Worm (Caenorhabditis elegans) whole organism, L3 larva: Measurements from ENCODE around the gene Y116A8C.27.

Source experiments
- R02D3.7 ChIP-seq: fragments of 150-350 bp; optimal IDR thresholded peaks from 2 replicates; lab custom pipeline; 2014; ENCODE audit warnings: missing biosample characterization, missing genetic modification characterization
- ZK546.5 ChIP-seq: sonication (generic microtip); optimal IDR thresholded peaks from 2 replicates; lab custom pipeline; 2017; ENCODE audit warnings: missing biosample characterization, missing genetic modification characterization
- aly-2 ChIP-seq: fragments of 150-350 bp; optimal IDR thresholded peaks from 2 replicates; lab custom pipeline; 2014; ENCODE audit warnings: missing biosample characterization, missing genetic modification characterization
- ama-1 ChIP-seq: fragments of 150-350 bp; optimal IDR thresholded peaks from 2 replicates; lab custom pipeline; 2018
- ceh-16 ChIP-seq: sonication (generic microtip); optimal IDR thresholded peaks from 2 replicates; lab custom pipeline; 2017; ENCODE audit warnings: missing biosample characterization, missing genetic modification characterization
- ceh-28 ChIP-seq: fragments of 150-350 bp; optimal IDR thresholded peaks from 2 replicates; lab custom pipeline; 2014; ENCODE audit warnings: missing biosample characterization, missing genetic modification reagents, missing genetic modification characterization
- ceh-82 ChIP-seq: fragments of 150-350 bp; optimal IDR thresholded peaks from 2 replicates; lab custom pipeline; 2014; ENCODE audit warnings: missing biosample characterization, missing genetic modification characterization
- ceh-9 ChIP-seq: sonication (generic microtip); optimal IDR thresholded peaks from 2 replicates; lab custom pipeline; 2018; ENCODE audit warnings: missing biosample characterization, missing genetic modification characterization
- daf-12 ChIP-seq: fragments of 150-350 bp; optimal IDR thresholded peaks from 2 replicates; lab custom pipeline; 2014; ENCODE audit warnings: missing biosample characterization, missing genetic modification reagents, missing genetic modification characterization
- egl-27 ChIP-seq: sonication (generic microtip); optimal IDR thresholded peaks from 4 replicates; lab custom pipeline; 2017; ENCODE audit warnings: missing biosample characterization, missing genetic modification reagents, missing genetic modification characterization
- egl-5 ChIP-seq: fragments of 150-350 bp; optimal IDR thresholded peaks from 2 replicates; lab custom pipeline; 2017; ENCODE audit warnings: missing biosample characterization, missing genetic modification reagents, missing genetic modification characterization, inconsistent platforms
- elt-1 ChIP-seq: fragments of 150-350 bp; optimal IDR thresholded peaks from 2 replicates; lab custom pipeline; 2014; ENCODE audit warnings: missing biosample characterization, missing genetic modification characterization
- elt-2 ChIP-seq: sonication (generic microtip); optimal IDR thresholded peaks from 2 replicates; lab custom pipeline; 2016; ENCODE audit warnings: missing genetic modification reagents, mild to moderate bottlenecking, missing genetic modification characterization, missing compliant biosample characterization
- elt-3 ChIP-seq, 3 experiments: fragments of 150-350 bp in 1 of 3; sonication (generic microtip) in 2 of 3; optimal IDR thresholded peaks; 2 replicates in 2 of 3; 4 replicates in 1 of 3; lab custom pipeline; 2014 to 2017; ENCODE audit warnings: missing biosample characterization in 3 of 3, missing genetic modification characterization in 3 of 3
- eor-1 ChIP-seq, 2 experiments: fragments of 150-350 bp; optimal IDR thresholded peaks; 2 replicates each; lab custom pipeline; 2014 to 2018; ENCODE audit warnings: missing biosample characterization in 2 of 2, missing genetic modification characterization in 2 of 2
- fkh-10 ChIP-seq: sonication (generic microtip); optimal IDR thresholded peaks from 2 replicates; lab custom pipeline; 2017; ENCODE audit warnings: missing biosample characterization, missing genetic modification reagents, missing genetic modification characterization
- fkh-2 ChIP-seq: fragments of 150-350 bp; optimal IDR thresholded peaks from 2 replicates; lab custom pipeline; 2014; ENCODE audit warnings: missing biosample characterization, missing genetic modification reagents, missing genetic modification characterization
- fos-1 ChIP-seq: fragments of 150-350 bp; optimal IDR thresholded peaks from 2 replicates; lab custom pipeline; 2014; ENCODE audit warnings: missing biosample characterization, missing genetic modification characterization
- hmg-11 ChIP-seq: sonication (generic microtip); optimal IDR thresholded peaks from 2 replicates; lab custom pipeline; 2016; ENCODE audit warnings: missing genetic modification characterization, missing compliant biosample characterization
- jun-1 ChIP-seq: fragments of 150-350 bp; optimal IDR thresholded peaks from 2 replicates; lab custom pipeline; 2014; ENCODE audit warnings: missing biosample characterization, missing genetic modification reagents, missing genetic modification characterization
- lin-15B ChIP-seq: fragments of 150-350 bp; optimal IDR thresholded peaks from 2 replicates; lab custom pipeline; 2014; ENCODE audit warnings: missing biosample characterization, missing genetic modification characterization
- lin-39 ChIP-seq: fragments of 150-350 bp; optimal IDR thresholded peaks from 2 replicates; lab custom pipeline; 2018; ENCODE audit warnings: missing biosample characterization, missing genetic modification reagents, missing genetic modification characterization
- lsy-12 ChIP-seq: sonication (generic microtip); optimal IDR thresholded peaks from 2 replicates; lab custom pipeline; 2016; ENCODE audit warnings: mild to moderate bottlenecking, missing genetic modification characterization, missing compliant biosample characterization
- mdl-1 ChIP-seq: fragments of 150-350 bp; optimal IDR thresholded peaks from 2 replicates; lab custom pipeline; 2014; ENCODE audit warnings: missing biosample characterization, missing genetic modification characterization
- mml-1 ChIP-seq: fragments of 150-350 bp; sonication (generic microtip); optimal IDR thresholded peaks from 3 replicates; lab custom pipeline; 2014; ENCODE audit warnings: missing biosample characterization, missing genetic modification characterization
- nfya-1 ChIP-seq: sonication (generic microtip); optimal IDR thresholded peaks from 2 replicates; lab custom pipeline; 2017; ENCODE audit warnings: missing genetic modification characterization, mild to moderate bottlenecking, missing compliant biosample characterization, antibody characterized with exemption, moderate library complexity; ENCODE audit not compliant: insufficient read depth
- nhr-11 ChIP-seq: fragments of 150-350 bp; optimal IDR thresholded peaks from 2 replicates; lab custom pipeline; 2014; ENCODE audit warnings: missing biosample characterization, missing genetic modification characterization
- nhr-12 ChIP-seq: fragments of 150-350 bp; optimal IDR thresholded peaks from 2 replicates; lab custom pipeline; 2014; ENCODE audit warnings: missing biosample characterization, missing genetic modification characterization
- nhr-23 ChIP-seq: fragments of 150-350 bp; optimal IDR thresholded peaks from 2 replicates; lab custom pipeline; 2014; ENCODE audit warnings: missing biosample characterization, missing genetic modification reagents, missing genetic modification characterization
- nhr-237 ChIP-seq: fragments of 150-350 bp; optimal IDR thresholded peaks from 2 replicates; lab custom pipeline; 2014; ENCODE audit warnings: missing biosample characterization, missing genetic modification characterization
- nhr-25 ChIP-seq: sonication (generic microtip); optimal IDR thresholded peaks from 2 replicates; lab custom pipeline; 2017; ENCODE audit warnings: missing biosample characterization, missing genetic modification characterization
- nhr-28 ChIP-seq: fragments of 150-350 bp; optimal IDR thresholded peaks from 2 replicates; lab custom pipeline; 2014; ENCODE audit warnings: missing biosample characterization, missing genetic modification characterization
- nhr-43 ChIP-seq: sonication (generic microtip); optimal IDR thresholded peaks from 2 replicates; lab custom pipeline; 2016; ENCODE audit warnings: mild to moderate bottlenecking, missing genetic modification characterization, missing compliant biosample characterization; ENCODE audit not compliant: poor library complexity, severe bottlenecking
- nhr-67 ChIP-seq: fragments of 150-350 bp; optimal IDR thresholded peaks from 2 replicates; lab custom pipeline; 2014; ENCODE audit warnings: missing biosample characterization, missing genetic modification characterization
- nhr-76 ChIP-seq: fragments of 150-350 bp; sonication (generic microtip); optimal IDR thresholded peaks from 5 replicates; lab custom pipeline; 2014; ENCODE audit warnings: missing biosample characterization, missing genetic modification characterization
- nhr-77 ChIP-seq: fragments of 150-350 bp; optimal IDR thresholded peaks from 2 replicates; lab custom pipeline; 2014; ENCODE audit warnings: missing biosample characterization, missing genetic modification characterization
- pha-4 ChIP-seq: fragments of 150-350 bp; optimal IDR thresholded peaks from 2 replicates; lab custom pipeline; 2014; ENCODE audit warnings: missing biosample characterization, missing genetic modification reagents, missing genetic modification characterization
- pqm-1 ChIP-seq: fragments of 150-350 bp; optimal IDR thresholded peaks from 2 replicates; lab custom pipeline; 2017; ENCODE audit warnings: missing biosample characterization, missing genetic modification characterization, inconsistent platforms
- sea-2 ChIP-seq: fragments of 150-350 bp; sonication (generic microtip); optimal IDR thresholded peaks from 4 replicates; lab custom pipeline; 2014; ENCODE audit warnings: missing biosample characterization, missing genetic modification reagents, missing genetic modification characterization
- skn-1 ChIP-seq: fragments of 150-350 bp; optimal IDR thresholded peaks from 2 replicates; lab custom pipeline; 2014; ENCODE audit warnings: missing biosample characterization, missing genetic modification characterization
- snpc-4 ChIP-seq: fragments of 150-350 bp; optimal IDR thresholded peaks from 2 replicates; lab custom pipeline; 2014; ENCODE audit warnings: missing biosample characterization, missing genetic modification characterization
- tbx-2 ChIP-seq: sonication (generic microtip); optimal IDR thresholded peaks from 2 replicates; lab custom pipeline; 2016; ENCODE audit warnings: mild to moderate bottlenecking, missing genetic modification characterization, missing compliant biosample characterization
- unc-39 ChIP-seq: sonication (generic microtip); optimal IDR thresholded peaks from 4 replicates; lab custom pipeline; 2017; ENCODE audit warnings: missing biosample characterization, missing genetic modification characterization
- unc-62 ChIP-seq: fragments of 150-350 bp; sonication (generic microtip); optimal IDR thresholded peaks from 4 replicates; lab custom pipeline; 2014; ENCODE audit warnings: missing biosample characterization, missing genetic modification reagents, missing genetic modification characterization
- zag-1 ChIP-seq: fragments of 150-350 bp; optimal IDR thresholded peaks from 2 replicates; lab custom pipeline; 2014; ENCODE audit warnings: missing biosample characterization, missing genetic modification characterization
- ztf-11 ChIP-seq: fragments of 150-350 bp; optimal IDR thresholded peaks from 2 replicates; lab custom pipeline; 2014; ENCODE audit warnings: missing biosample characterization, missing genetic modification characterization
- ztf-4 ChIP-seq: fragments of 150-350 bp; optimal IDR thresholded peaks from 2 replicates; lab custom pipeline; 2014; ENCODE audit warnings: missing biosample characterization, missing genetic modification characterization

Gene Y116A8C.27

ce11 chrIV:17093701-17094100, 2.4 kb downstream of the Y116A8C.27 start, which contains the start of gene Y116A8C.29:
Y116A8C.29 (plus strand) TSS chrIV:17094028.
- TF ChIP-seq nhr-28 (tag; lab: Kevin White, UChicago) = no peak
- peak; percentile 91 for TF ChIP-seq pha-4

- TF ChIP-seq tbx-2 (tag; lab: Kevin White, UChicago) (no peak), pha-4 (peak; percentile 3), elt-2 (peak; percentile 7), daf-12 (tag; lab: Kevin White, UChicago) (no peak), nhr-43 (tag; lab: Kevin White, UChicago) (peak; percentile 4), unc-39 (tag; lab: Kevin White, UChicago) (no peak), ama-1 (lab: Kevin White, UChicago) (peak; percentile 13), ceh-82 (tag; lab: Kevin White, UChicago) (no peak)
Measured at ce11 chrIV:17088849-17089248, 7.2 kb downstream of the Y116A8C.27 start, which contains the start of gene Y116A8C.43. Y116A8C.43 (plus strand) TSS chrIV:17088851.

ce11 chrIV:17087384-17088099, 8.5 kb downstream of the Y116A8C.27 start, which contains the start of the genes snx-13 and snr-1:
snx-13 (minus strand) TSS chrIV:17087438.
snr-1 (plus strand) TSS chrIV:17088049.
- no peak for TF ChIP-seq unc-62
- TF ChIP-seq fkh-2 = no peak
- no peak for TF ChIP-seq egl-27 (tag; lab: Kevin White, UChicago)
- TF ChIP-seq nhr-11 (tag; lab: Kevin White, UChicago) = no peak
- no peak for TF ChIP-seq jun-1
- no peak for TF ChIP-seq mml-1 (tag; lab: Kevin White, UChicago)
- TF ChIP-seq pqm-1 = peak; percentile 1
- no peak for TF ChIP-seq nhr-67 (tag; lab: Kevin White, UChicago)
- TF ChIP-seq ztf-11 (tag; lab: Kevin White, UChicago) = no peak
- TF ChIP-seq elt-2 = peak; percentile 52
- TF ChIP-seq nhr-77 = no peak
- peak; percentile 29 for TF ChIP-seq R02D3.7 (tag; lab: Kevin White, UChicago)
- no peak for TF ChIP-seq ZK546.5
- TF ChIP-seq nhr-76 = no peak
- no peak for TF ChIP-seq nhr-43 (tag; lab: Kevin White, UChicago)
- TF ChIP-seq mdl-1 (tag; lab: Kevin White, UChicago) = no peak
- TF ChIP-seq nhr-23 (tag; lab: Kevin White, UChicago) = peak; percentile 73
- no peak for TF ChIP-seq egl-5 (tag; lab: Kevin White, UChicago)
- peak; percentile 85 for TF ChIP-seq pha-4
- no peak for TF ChIP-seq unc-39 (tag; lab: Kevin White, UChicago)
- peak; percentile 55 for TF ChIP-seq lin-39 (tag; lab: Kevin White, UChicago)
- TF ChIP-seq nhr-25 (tag; lab: Kevin White, UChicago) = peak; percentile 41
- no peak for TF ChIP-seq skn-1 (tag; lab: Kevin White, UChicago)
- TF ChIP-seq elt-3 (tag; optimal IDR thresholded peaks at IDR 0.05; lab: Kevin White, UChicago) = no peak
- no peak for TF ChIP-seq tbx-2 (tag; lab: Kevin White, UChicago)
- TF ChIP-seq ceh-82 (tag; lab: Kevin White, UChicago) = no peak
- TF ChIP-seq ceh-16 (tag; lab: Kevin White, UChicago) = no peak
- TF ChIP-seq ceh-9 (tag; lab: Kevin White, UChicago) = no peak
- no peak for TF ChIP-seq sea-2 (GFP tag; lab: Kevin White, UChicago)
- TF ChIP-seq ztf-4 (tag; lab: Kevin White, UChicago) = no peak
- TF ChIP-seq nhr-237 (tag; lab: Kevin White, UChicago) = no peak
- peak; percentile 43 for TF ChIP-seq snpc-4 (tag; lab: Kevin White, UChicago)
- TF ChIP-seq aly-2 = no peak
- no peak for TF ChIP-seq ama-1 (lab: Kevin White, UChicago)
- peak; percentile 56 for TF ChIP-seq lsy-12
- TF ChIP-seq daf-12 (tag; lab: Kevin White, UChicago) = no peak
- TF ChIP-seq ceh-28 = peak; percentile 22
- no peak for TF ChIP-seq fos-1 (tag; lab: Kevin White, UChicago)
- TF ChIP-seq zag-1 (tag; lab: Kevin White, UChicago) = no peak
- peak; percentile 19 for TF ChIP-seq fkh-10 (GFP tag; lab: Kevin White, UChicago)
- TF ChIP-seq hmg-11 (tag; lab: Kevin White, UChicago) = peak; percentile 82
- TF ChIP-seq lin-15B (tag; lab: Kevin White, UChicago) = peak; percentile 91
- TF ChIP-seq nhr-12 = no peak
- no peak for TF ChIP-seq elt-1 (tag; lab: Kevin White, UChicago)
- no peak for TF ChIP-seq nhr-28 (tag; lab: Kevin White, UChicago)
- TF ChIP-seq nfya-1 (tag; lab: Kevin White, UChicago) = peak; percentile 77
- no peak for TF ChIP-seq eor-1 (tag; optimal IDR thresholded peaks at IDR 0.05; lab: Kevin White, UChicago)
